Worm (Caenorhabditis elegans): ENCODE results near the gene W06F12.3.
A peak's percentile ranks its signal among the peaks of the same experiment; 100 is the strongest.

Gene W06F12.3

ce11 chrIII:13709122-13709521 is 25.7 kb upstream of the W06F12.3 start:
- TF ChIP-seq ama-1 (optimal IDR thresholded peaks at IDR 0.05) (peak; percentile 68), lin-39 (tag; optimal IDR thresholded peaks at IDR 0.05) (no peak), nhr-25 (tag; optimal IDR thresholded peaks at IDR 0.05) (peak; percentile 60), pqm-1 (tag; optimal IDR thresholded peaks at IDR 0.05) (no peak), nhr-43 (tag; optimal IDR thresholded peaks at IDR 0.05; ENCODE audit: poor library complexity, severe bottlenecking) (peak; percentile 26), zag-1 (tag; optimal IDR thresholded peaks at IDR 0.05) (no peak), nhr-23 (tag; optimal IDR thresholded peaks at IDR 0.05) (peak; percentile 65), nfya-1 (tag; optimal IDR thresholded peaks at IDR 0.05; ENCODE audit: insufficient read depth) (peak; percentile 20), aly-2 (tag; optimal IDR thresholded peaks at IDR 0.05) (no peak), ceh-28 (tag; optimal IDR thresholded peaks at IDR 0.05) (no peak), R02D3.7 (tag; optimal IDR thresholded peaks at IDR 0.05) (no peak), pha-4 (tag; optimal IDR thresholded peaks at IDR 0.05) (no peak), eor-1 (tag; optimal IDR thresholded peaks at IDR 0.05) (no peak)

- TF ChIP-seq nhr-67 (tag; optimal IDR thresholded peaks at IDR 0.05) (no peak), nhr-25 (tag; optimal IDR thresholded peaks at IDR 0.05) (peak; percentile 6), unc-62 (GFP tag; optimal IDR thresholded peaks at IDR 0.05) (no peak), lsy-12 (tag; optimal IDR thresholded peaks at IDR 0.05) (no peak), nhr-23 (tag; optimal IDR thresholded peaks at IDR 0.05) (peak; percentile 1), ceh-82 (tag; optimal IDR thresholded peaks at IDR 0.05) (no peak), mdl-1 (tag; optimal IDR thresholded peaks at IDR 0.05) (no peak), egl-27 (tag; optimal IDR thresholded peaks at IDR 0.05) (no peak)
Measured at ce11 chrIII:13710666-13711065, 24.2 kb upstream of the W06F12.3 start.

- TF ChIP-seq skn-1 (tag; optimal IDR thresholded peaks at IDR 0.05) (peak; percentile 4), elt-2 (tag; optimal IDR thresholded peaks at IDR 0.05) (peak; percentile 5), nhr-23 (tag; optimal IDR thresholded peaks at IDR 0.05) (no peak), nfya-1 (tag; optimal IDR thresholded peaks at IDR 0.05; ENCODE audit: insufficient read depth) (peak; percentile 84), ceh-28 (tag; optimal IDR thresholded peaks at IDR 0.05) (peak; percentile 12), lin-15B (tag; optimal IDR thresholded peaks at IDR 0.05) (peak; percentile 4), ceh-16 (tag; optimal IDR thresholded peaks at IDR 0.05) (no peak), tbx-2 (tag; optimal IDR thresholded peaks at IDR 0.05) (no peak), fkh-2 (tag; optimal IDR thresholded peaks at IDR 0.05) (no peak), hmg-11 (tag; optimal IDR thresholded peaks at IDR 0.05) (peak; percentile 72), pha-4 (tag; optimal IDR thresholded peaks at IDR 0.05) (peak; percentile 44), jun-1 (tag; optimal IDR thresholded peaks at IDR 0.05) (peak; percentile 27), lin-39 (tag; optimal IDR thresholded peaks at IDR 0.05) (peak; percentile 62)
Measured at ce11 chrIII:13712854-13713293, 22.0 kb upstream of the W06F12.3 start.

ce11 chrIII:13713807-13714206 is 21.0 kb upstream of the W06F12.3 start:
- TF ChIP-seq ZK546.5 (tag; optimal IDR thresholded peaks at IDR 0.05): no peak
- TF ChIP-seq nhr-25 (tag; optimal IDR thresholded peaks at IDR 0.05): peak; percentile 16

- TF ChIP-seq zag-1 (tag; optimal IDR thresholded peaks at IDR 0.05) (no peak), nhr-237 (tag; optimal IDR thresholded peaks at IDR 0.05) (no peak), nhr-12 (tag; optimal IDR thresholded peaks at IDR 0.05) (no peak), fos-1 (tag; optimal IDR thresholded peaks at IDR 0.05) (no peak), eor-1 (tag; optimal IDR thresholded peaks at IDR 0.05) (no peak), fkh-2 (tag; optimal IDR thresholded peaks at IDR 0.05) (no peak), skn-1 (tag; optimal IDR thresholded peaks at IDR 0.05) (no peak), ztf-4 (tag; optimal IDR thresholded peaks at IDR 0.05) (no peak), egl-27 (tag; optimal IDR thresholded peaks at IDR 0.05) (no peak), unc-62 (GFP tag; optimal IDR thresholded peaks at IDR 0.05) (no peak), snpc-4 (tag; optimal IDR thresholded peaks at IDR 0.05) (no peak), ceh-28 (tag; optimal IDR thresholded peaks at IDR 0.05) (no peak), hmg-11 (tag; optimal IDR thresholded peaks at IDR 0.05) (no peak), nhr-77 (tag; optimal IDR thresholded peaks at IDR 0.05) (no peak), elt-3 (tag; optimal IDR thresholded peaks at IDR 0.05) (no peak), daf-12 (tag; optimal IDR thresholded peaks at IDR 0.05) (no peak), ceh-16 (tag; optimal IDR thresholded peaks at IDR 0.05) (no peak)
Measured at ce11 chrIII:13714950-13715349, 19.9 kb upstream of the W06F12.3 start.

All from whole organism, L3 larva.